Fruit fly (Drosophila melanogaster) whole organism, embryonic: ENCODE data around the gene CG11267.
A peak's percentile ranks its signal among the peaks of the same experiment; 100 is the strongest.

Source experiments
- Awh ChIP-seq: fragments of 200-800 bp; sonication (Bioruptor generic); IDR thresholded peaks from 2 replicates; pipeline ENCODE4, ENCODE4 v1.3.6; 2022; ENCODE audit warnings: missing biosample characterization, missing genetic modification characterization
- Blimp-1 ChIP-seq: fragments of 200-800 bp; sonication (Bioruptor generic); optimal IDR thresholded peaks from 3 replicates; lab custom pipeline; 2018; ENCODE audit warnings: missing biosample characterization, missing genetic modification characterization, mild to moderate bottlenecking, moderate library complexity, missing genetic modification reagents
- CG10959 ChIP-seq: fragments of 200-800 bp; sonication (Bioruptor generic); IDR thresholded peaks from 2 replicates; pipeline ENCODE4 v1.3.6; 2022; ENCODE audit warnings: missing biosample characterization, missing genetic modification characterization
- CG11695 ChIP-seq: fragments of 200-800 bp; sonication (Bioruptor generic); IDR thresholded peaks from 3 replicates; pipeline ENCODE4 v1.3.6; 2022; ENCODE audit warnings: missing biosample characterization, missing genetic modification characterization
- CG11723 ChIP-seq: fragments of 200-800 bp; sonication (Bioruptor generic); optimal IDR thresholded peaks from 2 replicates; lab custom pipeline; 2017; ENCODE audit warnings: missing biosample characterization, mild to moderate bottlenecking, missing genetic modification characterization
- CG12391 ChIP-seq: fragments of 200-800 bp; sonication (Bioruptor generic); optimal IDR thresholded peaks from 3 replicates; lab custom pipeline; 2018; ENCODE audit warnings: missing biosample characterization, mild to moderate bottlenecking, missing genetic modification characterization, moderate library complexity
- CG13894 ChIP-seq: fragments of 200-800 bp; sonication (Bioruptor generic); optimal IDR thresholded peaks from 3 replicates; lab custom pipeline; 2018; ENCODE audit warnings: missing biosample characterization, mild to moderate bottlenecking, missing genetic modification characterization, moderate library complexity
- CG14014 ChIP-seq: fragments of 200-800 bp; sonication (Bioruptor generic); IDR thresholded peaks from 2 replicates; pipeline ENCODE4 v1.3.6; 2022; ENCODE audit warnings: missing biosample characterization, missing genetic modification characterization
- CG14710 ChIP-seq: fragments of 200-800 bp; sonication (Bioruptor generic); optimal IDR thresholded peaks from 3 replicates; lab custom pipeline; 2019; ENCODE audit warnings: missing biosample characterization, mild to moderate bottlenecking, missing genetic modification characterization, moderate library complexity
- CG15514 ChIP-seq: fragments of 200-800 bp; sonication (Bioruptor generic); optimal IDR thresholded peaks from 3 replicates; lab custom pipeline; 2017; ENCODE audit warnings: missing biosample characterization, missing genetic modification characterization, mild to moderate bottlenecking, moderate library complexity, missing genetic modification reagents
- CG1603 ChIP-seq: fragments of 200-800 bp; sonication (Bioruptor generic); optimal IDR thresholded peaks from 2 replicates; lab custom pipeline; 2019; ENCODE audit warnings: missing biosample characterization, mild to moderate bottlenecking, missing genetic modification characterization, moderate library complexity
- CG16779 ChIP-seq: fragments of 200-800 bp; sonication (Bioruptor generic); IDR thresholded peaks from 2 replicates; pipeline ENCODE4 v1.3.6; 2022; ENCODE audit warnings: missing biosample characterization, missing genetic modification characterization
- CG17612 ChIP-seq: fragments of 200-800 bp; sonication (Bioruptor generic); IDR thresholded peaks from 2 replicates; pipeline ENCODE4 v1.3.6; 2022; ENCODE audit warnings: missing biosample characterization, missing genetic modification characterization
- CG31365 ChIP-seq: fragments of 200-800 bp; sonication (Bioruptor generic); optimal IDR thresholded peaks from 2 replicates; lab custom pipeline; 2018; ENCODE audit warnings: missing biosample characterization, mild to moderate bottlenecking, missing genetic modification characterization
- CG31441 ChIP-seq: fragments of 200-800 bp; sonication (Bioruptor generic); IDR thresholded peaks from 2 replicates; pipeline ENCODE4 v1.3.6; 2022; ENCODE audit warnings: missing biosample characterization, missing genetic modification characterization
- CG32532 ChIP-seq: fragments of 200-800 bp; sonication (Bioruptor generic); IDR thresholded peaks from 2 replicates; pipeline ENCODE4 v1.3.6; 2022; ENCODE audit warnings: missing biosample characterization, missing genetic modification characterization
- CG34422 ChIP-seq: fragments of 200-800 bp; sonication (Bioruptor generic); IDR thresholded peaks from 3 replicates; pipeline ENCODE4 v1.3.6; 2022; ENCODE audit warnings: missing biosample characterization, missing genetic modification characterization
- CG3847 ChIP-seq: fragments of 200-800 bp; sonication (Bioruptor generic); IDR thresholded peaks from 2 replicates; pipeline ENCODE4 v1.3.6; 2022; ENCODE audit warnings: missing biosample characterization, missing genetic modification characterization
- CG6254 ChIP-seq: fragments of 200-800 bp; sonication (Bioruptor generic); optimal IDR thresholded peaks from 3 replicates; lab custom pipeline; 2017; ENCODE audit warnings: mild to moderate bottlenecking, missing biosample characterization, missing genetic modification reagents, missing genetic modification characterization
- CG6791 ChIP-seq: fragments of 200-800 bp; sonication (Bioruptor generic); IDR thresholded peaks from 3 replicates; pipeline ENCODE4 v1.3.6; 2022; ENCODE audit warnings: missing biosample characterization, missing genetic modification characterization; ENCODE audit not compliant: partially characterized antibody
- CG9609 ChIP-seq: fragments of 200-800 bp; sonication (Bioruptor generic); optimal IDR thresholded peaks from 3 replicates; lab custom pipeline; 2016; ENCODE audit warnings: missing biosample characterization, missing genetic modification characterization
- Chrac-16 ChIP-seq: fragments of 200-800 bp; sonication (Bioruptor generic); optimal IDR thresholded peaks from 3 replicates; lab custom pipeline; 2016; ENCODE audit warnings: missing biosample characterization, missing genetic modification characterization
- Deaf1 ChIP-seq: fragments of 200-800 bp; optimal IDR thresholded peaks from 3 replicates; lab custom pipeline; 2019; ENCODE audit warnings: missing biosample characterization, mild to moderate bottlenecking, missing genetic modification characterization, moderate library complexity
- Dref ChIP-seq: fragments of 200-800 bp; sonication (Bioruptor generic); IDR thresholded peaks from 2 replicates; pipeline ENCODE4 v1.3.6; 2022; ENCODE audit warnings: missing biosample characterization, missing genetic modification characterization
- HHEX ChIP-seq: fragments of 200-800 bp; sonication (Bioruptor generic); optimal IDR thresholded peaks from 3 replicates; lab custom pipeline; 2017; ENCODE audit warnings: missing biosample characterization, mild to moderate bottlenecking, missing genetic modification characterization, missing genetic modification reagents
- HLHmδ ChIP-seq: fragments of 200-800 bp; sonication (Bioruptor generic); optimal IDR thresholded peaks from 2 replicates; lab custom pipeline; 2018; ENCODE audit warnings: missing biosample characterization, mild to moderate bottlenecking, missing genetic modification characterization, moderate library complexity
- MESR4 ChIP-seq: fragments of 200-800 bp; sonication (Bioruptor generic); optimal IDR thresholded peaks from 2 replicates; lab custom pipeline; 2018; ENCODE audit warnings: missing biosample characterization, mild to moderate bottlenecking, missing genetic modification characterization, moderate library complexity
- NFAT ChIP-seq: fragments of 200-800 bp; sonication (Bioruptor generic); IDR thresholded peaks from 2 replicates; pipeline ENCODE4 v1.3.6; 2022; ENCODE audit warnings: missing biosample characterization, missing genetic modification characterization
- Usf ChIP-seq: fragments of 200-800 bp; sonication (Bioruptor generic); optimal IDR thresholded peaks from 2 replicates; lab custom pipeline; 2017; ENCODE audit warnings: missing genotype, missing biosample characterization, missing genetic modification characterization
- al ChIP-seq: fragments of 200-800 bp; sonication (Bioruptor generic); IDR thresholded peaks from 2 replicates; pipeline ENCODE4 v1.3.6; 2022; ENCODE audit warnings: missing biosample characterization, missing genetic modification characterization
- aop ChIP-seq: fragments of 200-800 bp; sonication (Bioruptor generic); IDR thresholded peaks from 2 replicates; pipeline ENCODE4 v1.3.6; 2022; ENCODE audit warnings: missing biosample characterization, missing genetic modification characterization
- ara ChIP-seq: fragments of 200-800 bp; sonication (Bioruptor generic); IDR thresholded peaks from 2 replicates; pipeline ENCODE4 v1.3.6; 2022; ENCODE audit warnings: missing biosample characterization, missing genetic modification characterization
- az2 ChIP-seq: fragments of 200-800 bp; sonication (Bioruptor generic); optimal IDR thresholded peaks from 3 replicates; lab custom pipeline; 2016; ENCODE audit warnings: missing biosample characterization, missing genetic modification characterization
- btn ChIP-seq: fragments of 200-800 bp; sonication (Bioruptor generic); optimal IDR thresholded peaks from 2 replicates; lab custom pipeline; 2016; ENCODE audit warnings: missing biosample characterization, missing genetic modification characterization
- cato ChIP-seq: fragments of 200-800 bp; sonication (Bioruptor generic); optimal IDR thresholded peaks from 2 replicates; lab custom pipeline; 2016; ENCODE audit warnings: missing biosample characterization, missing genetic modification characterization, borderline replicate concordance
- esg ChIP-seq: fragments of 200-800 bp; sonication (Bioruptor generic); conservative IDR thresholded peaks from 2 replicates; pipeline ENCODE4 v1.3.6; 2022; ENCODE audit warnings: missing biosample characterization, missing genetic modification characterization
- gcm ChIP-seq: fragments of 200-800 bp; sonication (Bioruptor generic); optimal IDR thresholded peaks from 2 replicates; lab custom pipeline; 2019; ENCODE audit warnings: missing biosample characterization, mild to moderate bottlenecking, missing genetic modification characterization, moderate library complexity
- grau ChIP-seq: fragments of 200-800 bp; optimal IDR thresholded peaks from 3 replicates; lab custom pipeline; 2019; ENCODE audit warnings: missing biosample characterization, mild to moderate bottlenecking, missing genetic modification characterization, moderate library complexity
- gsb ChIP-seq: fragments of 200-800 bp; sonication (Bioruptor generic); IDR thresholded peaks from 2 replicates; pipeline ENCODE4 v1.3.6; 2022; ENCODE audit warnings: missing biosample characterization, missing genetic modification characterization
- h ChIP-seq: fragments of >200 bp; optimal IDR thresholded peaks from 2 replicates; lab custom pipeline; 2017
- hkb ChIP-seq, 2 experiments: fragments of 200-800 bp in 1 of 2; fragments of >200 bp in 1 of 2; sonication (Bioruptor generic) in 1 of 2; IDR thresholded peaks in 1 of 2; optimal IDR thresholded peaks in 1 of 2; 2 replicates each; pipeline versions ENCODE4 v1.3.6 to Lab custom; 2017 to 2022; ENCODE audit warnings: missing biosample characterization in 1 of 2, missing genetic modification characterization in 1 of 2
- klu ChIP-seq: fragments of 200-800 bp; sonication (Bioruptor generic); IDR thresholded peaks from 2 replicates; pipeline ENCODE4 v1.3.6; 2022; ENCODE audit warnings: missing biosample characterization, missing genetic modification characterization
- lab ChIP-seq: fragments of 200-800 bp; sonication (Bioruptor generic); optimal IDR thresholded peaks from 3 replicates; lab custom pipeline; 2017; ENCODE audit warnings: missing biosample characterization, missing genetic modification characterization, mild to moderate bottlenecking, moderate library complexity, missing genetic modification reagents
- mam ChIP-seq: fragments of 200-800 bp; sonication (Bioruptor generic); optimal IDR thresholded peaks from 3 replicates; lab custom pipeline; 2016; ENCODE audit warnings: missing biosample characterization, missing genetic modification characterization
- nau ChIP-seq: fragments of 200-800 bp; sonication (Bioruptor generic); optimal IDR thresholded peaks from 3 replicates; lab custom pipeline; 2017; ENCODE audit warnings: missing biosample characterization, mild to moderate bottlenecking, missing genetic modification characterization, missing genetic modification reagents
- ro ChIP-seq: fragments of 200-800 bp; sonication (Bioruptor generic); IDR thresholded peaks from 2 replicates; pipeline ENCODE4 v1.3.6; 2022; ENCODE audit warnings: missing biosample characterization, missing genetic modification characterization
- so ChIP-seq: fragments of 200-800 bp; sonication (Bioruptor generic); IDR thresholded peaks from 3 replicates; pipeline ENCODE4 v1.3.6; 2022; ENCODE audit warnings: missing biosample characterization, missing genetic modification characterization
- sr ChIP-seq: fragments of 200-800 bp; sonication (Bioruptor generic); IDR thresholded peaks from 3 replicates; pipeline ENCODE4 v1.3.6; 2022; ENCODE audit warnings: missing biosample characterization, missing genetic modification characterization
- tgo ChIP-seq: fragments of 200-800 bp; sonication (Bioruptor generic); IDR thresholded peaks from 3 replicates; pipeline ENCODE4 v1.3.6; 2022; ENCODE audit warnings: missing biosample characterization, missing genetic modification characterization

Gene CG11267

dm6 chr3L:13022160-13022853, 6.5 kb downstream of the CG11267 start, which contains the start of gene Adk2 (continued):
- TF ChIP-seq MESR4 (GFP tag; lab: Kevin White, UChicago) (peak; percentile 90), so (GFP tag; lab: Robert Waterston, UW) (0 out of 3 replicates have a peak, but pooled peaks have one; percentile 34), CG12391 (tag; lab: Kevin White, UChicago) (no peak), cato (GFP tag; lab: Kevin White, UChicago) (no peak), CG11723 (no peak), lab (GFP tag; lab: Kevin White, UChicago) (peak; percentile 22), gsb (GFP tag; lab: Robert Waterston, UW) (peak; percentile 40; the same call in 1 of the 2 replicates), grau (tag; lab: Kevin White, UChicago) (no peak), Chrac-16 (GFP tag; lab: Kevin White, UChicago) (no peak), HHEX (GFP tag; lab: Kevin White, UChicago) (peak; percentile 33), ara (GFP tag; lab: Robert Waterston, UW) (0 out of 2 replicates have a peak, but pooled peaks have one; percentile 17), CG11695 (GFP tag; lab: Robert Waterston, UW) (0 out of 3 replicates have a peak, but pooled peaks have one; percentile 14), esg (GFP tag; lab: Robert Waterston, UW) (peak; percentile 11; the same call in 1 of the 2 replicates), Blimp-1 (GFP tag; lab: Kevin White, UChicago) (peak; percentile 3), CG31441 (no peak), nau (GFP tag; lab: Kevin White, UChicago) (no peak), CG31365 (tag; lab: Kevin White, UChicago) (no peak), CG15514 (GFP tag; lab: Kevin White, UChicago) (peak; percentile 67), aop (GFP tag; lab: Robert Waterston, UW) (no peak), ro (GFP tag; lab: Robert Waterston, UW) (0 out of 2 replicates have a peak, but pooled peaks have one; percentile 27), CG17612 (GFP tag; lab: Robert Waterston, UW) (no peak), Usf (GFP tag; lab: Kevin White, UChicago) (no peak), btn (no peak), al (GFP tag; lab: Robert Waterston, UW) (peak; percentile 54), tgo (GFP tag; lab: Robert Waterston, UW) (peak; percentile 44; the same call in 2 of the 3 replicates), klu (GFP tag; lab: Robert Waterston, UW) (0 out of 2 replicates have a peak, but pooled peaks have one; percentile 16), gcm (GFP tag; lab: Kevin White, UChicago) (peak; percentile 18), CG10959 (GFP tag; lab: Robert Waterston, UW) (peak; percentile 29; the same call in 1 of the 2 replicates), sr (0 out of 3 replicates have a peak, but pooled peaks have one; percentile 43), CG13894 (no peak), h (lab: Kevin White, UChicago) (no peak), Awh (GFP tag; lab: Robert Waterston, UW) (peak; percentile 50; the same call in 1 of the 2 replicates), CG6254 (GFP tag; lab: Kevin White, UChicago) (no peak), NFAT (GFP tag; lab: Robert Waterston, UW) (peak; percentile 80), hkb (optimal IDR thresholded peaks at IDR 0.05; lab: Kevin White, UChicago) (no peak), hkb (GFP tag; IDR thresholded peaks at IDR 0.05; lab: Robert Waterston, UW) (0 out of 2 replicates have a peak, but pooled peaks have one; percentile 26), CG14710 (tag; lab: Kevin White, UChicago) (no peak), CG6791 (GFP tag; lab: Robert Waterston, UW) (peak; percentile 58; the same call in 2 of the 3 replicates), CG1603 (tag; lab: Kevin White, UChicago) (peak; percentile 66), CG3847 (no peak; the same call in 1 of the 2 replicates), Deaf1 (tag; lab: Kevin White, UChicago) (peak; percentile 60), CG16779 (GFP tag; lab: Robert Waterston, UW) (no peak), CG14014 (GFP tag; lab: Robert Waterston, UW) (peak; percentile 44), mam (GFP tag; lab: Kevin White, UChicago) (no peak), HLHmδ (GFP tag; lab: Kevin White, UChicago) (peak; percentile 74), Dref (GFP tag; lab: Robert Waterston, UW) (peak; percentile 54), CG32532 (GFP tag; lab: Robert Waterston, UW) (peak; percentile 75), CG9609 (GFP tag; lab: Kevin White, UChicago) (peak; percentile 12), az2 (GFP tag; lab: Kevin White, UChicago) (no peak), CG34422 (peak; percentile 69; the same call in 2 of the 3 replicates)
